Worm (Caenorhabditis elegans) whole organism, L3 larva: Measurements from ENCODE around the gene scrm-3.

Experiments used
- aly-2 ChIP-seq: fragments of 150-350 bp; optimal IDR thresholded peaks from 2 replicates; lab custom pipeline; 2014; ENCODE audit warnings: missing biosample characterization, missing genetic modification characterization
- ceh-82 ChIP-seq: fragments of 150-350 bp; optimal IDR thresholded peaks from 2 replicates; lab custom pipeline; 2014; ENCODE audit warnings: missing biosample characterization, missing genetic modification characterization
- egl-27 ChIP-seq: sonication (generic microtip); optimal IDR thresholded peaks from 4 replicates; lab custom pipeline; 2017; ENCODE audit warnings: missing biosample characterization, missing genetic modification reagents, missing genetic modification characterization
- fkh-10 ChIP-seq: sonication (generic microtip); optimal IDR thresholded peaks from 2 replicates; lab custom pipeline; 2017; ENCODE audit warnings: missing biosample characterization, missing genetic modification reagents, missing genetic modification characterization
- jun-1 ChIP-seq: fragments of 150-350 bp; optimal IDR thresholded peaks from 2 replicates; lab custom pipeline; 2014; ENCODE audit warnings: missing biosample characterization, missing genetic modification reagents, missing genetic modification characterization
- nfya-1 ChIP-seq: sonication (generic microtip); optimal IDR thresholded peaks from 2 replicates; lab custom pipeline; 2017; ENCODE audit warnings: missing genetic modification characterization, mild to moderate bottlenecking, missing compliant biosample characterization, antibody characterized with exemption, moderate library complexity; ENCODE audit not compliant: insufficient read depth
- unc-62 ChIP-seq: fragments of 150-350 bp; sonication (generic microtip); optimal IDR thresholded peaks from 4 replicates; lab custom pipeline; 2014; ENCODE audit warnings: missing biosample characterization, missing genetic modification reagents, missing genetic modification characterization

DNA sequence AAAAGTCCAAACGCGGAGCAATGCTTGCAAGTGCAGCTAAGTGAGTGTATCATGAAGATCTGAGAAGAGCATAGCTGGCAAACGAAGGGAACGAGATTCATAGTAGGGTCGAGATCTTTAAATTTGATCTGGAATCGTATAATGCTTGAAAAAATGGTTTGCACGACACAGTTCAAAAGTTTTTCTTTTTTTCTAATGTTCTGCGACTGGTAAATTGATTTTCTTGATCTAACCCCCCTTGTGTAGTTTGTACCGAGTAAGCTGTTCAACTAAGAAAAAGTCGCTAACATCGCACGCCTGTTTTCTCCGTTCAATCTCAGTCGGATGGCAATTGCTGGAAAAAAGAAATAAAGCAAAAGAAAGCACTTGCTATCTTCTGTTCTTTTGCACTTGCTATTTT, 36.6 kb downstream of the scrm-3 start, which contains the start of gene C17B7.14:
- TF ChIP-seq nfya-1 (tag; lab: Kevin White, UChicago) (no peak), egl-27 (tag; lab: Kevin White, UChicago) (no peak), fkh-10 (GFP tag; lab: Kevin White, UChicago) (no peak), aly-2 (no peak), ceh-82 (no peak), jun-1 (no peak), unc-62 (GFP tag; lab: Kevin White, UChicago) (no peak)
